Worm (Caenorhabditis elegans): ENCODE measurements around the gene cnc-11.

DNA sequence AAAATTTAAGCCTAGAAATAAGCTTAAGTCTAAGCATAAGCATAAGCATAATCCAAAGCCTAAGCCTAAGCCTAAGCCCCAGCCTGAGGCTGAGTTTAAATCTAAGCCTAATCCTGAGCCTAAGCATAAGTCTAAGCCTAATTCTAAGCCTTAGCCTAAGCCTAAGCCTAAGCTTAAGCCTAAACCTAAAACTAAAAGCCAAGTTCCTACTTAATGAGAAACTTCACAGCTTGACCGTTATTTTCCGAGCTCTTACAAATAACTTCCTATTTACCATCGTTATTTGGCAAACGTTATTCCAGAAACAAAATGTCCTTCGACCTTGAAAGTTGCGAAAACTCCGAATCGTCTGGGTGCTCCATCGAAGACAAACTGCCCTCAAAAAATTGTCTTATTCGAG is 39.6 kb downstream of the cnc-11 start, which contains the start of gene C38C3.4:
- no peak for TF ChIP-seq mcd-1 (GFP tag; IDR thresholded peaks at IDR 0.05)
- no peak for TF ChIP-seq snpc-4 (GFP tag; optimal IDR thresholded peaks at IDR 0.05)
- TF ChIP-seq snpc-4 (tag; optimal IDR thresholded peaks at IDR 0.05), result no peak
- no peak for TF ChIP-seq Y53G8AR.9 (GFP tag; conservative IDR thresholded peaks at IDR 0.05)
- no peak for TF ChIP-seq hmg-1.2 (GFP tag; IDR thresholded peaks at IDR 0.05)
- no peak for TF ChIP-seq chd-7 (tag; optimal IDR thresholded peaks at IDR 0.05)
- no peak for TF ChIP-seq Y56A3A.18 (GFP tag; IDR thresholded peaks at IDR 0.05)
- no peak for TF ChIP-seq let-607 (tag; optimal IDR thresholded peaks at IDR 0.05)
- no peak for TF ChIP-seq mel-28 (tag; optimal IDR thresholded peaks at IDR 0.05; ENCODE audit: borderline replicate concordance)
- no peak for TF ChIP-seq tbx-9 (tag; optimal IDR thresholded peaks at IDR 0.05; ENCODE audit: borderline replicate concordance)
- no peak for TF ChIP-seq F22D6.2 (tag; optimal IDR thresholded peaks at IDR 0.05)
- no peak for TF ChIP-seq sea-2 (GFP tag; IDR thresholded peaks at IDR 0.05)
- no peak for TF ChIP-seq hrde-1 (tag; optimal IDR thresholded peaks at IDR 0.05; ENCODE audit: borderline replicate concordance)
- TF ChIP-seq ccch-3 (GFP tag; optimal IDR thresholded peaks at IDR 0.05), result no peak
